Worm (Caenorhabditis elegans) whole organism, young adult: ENCODE results near the gene glb-4.

Source experiments
- B0336.3 ChIP-seq: fragments of 200-800 bp; sonication (Bioruptor generic); IDR thresholded peaks from 2 replicates; pipeline ENCODE4 v1.3.6; 2022; ENCODE audit warnings: missing genetic modification characterization, missing compliant biosample characterization
- C17E4.6 ChIP-seq: fragments of 200-800 bp; sonication (Bioruptor generic); IDR thresholded peaks from 2 replicates; pipeline ENCODE4 v1.3.6; 2022; ENCODE audit warnings: missing genetic modification reagents, missing genetic modification characterization, missing compliant biosample characterization
- F33H1.4 ChIP-seq: fragments of 200-800 bp; sonication (Bioruptor generic); IDR thresholded peaks from 2 replicates; pipeline ENCODE4 v1.3.6; 2022; ENCODE audit warnings: missing genetic modification reagents, missing genetic modification characterization, missing compliant biosample characterization
- ama-1 ChIP-seq, 3 experiments: fragments of 150-350 bp in 1 of 3; sonication (generic microtip) in 2 of 3; optimal IDR thresholded peaks; 2 replicates each; lab custom pipeline; 2014 to 2018; ENCODE audit warnings: missing biosample characterization in 2 of 3, missing genetic modification characterization in 2 of 3, missing genetic modification reagents in 2 of 3
- attf-6 ChIP-seq: fragments of 200-800 bp; sonication (Bioruptor generic); IDR thresholded peaks from 2 replicates; pipeline ENCODE4 v1.3.6; 2022; ENCODE audit warnings: missing genetic modification reagents, missing genetic modification characterization, missing compliant biosample characterization
- zim-3 ChIP-seq: sonication (generic microtip); optimal IDR thresholded peaks from 2 replicates; lab custom pipeline; 2017; ENCODE audit warnings: mild to moderate bottlenecking, missing genetic modification characterization, moderate library complexity, missing compliant biosample characterization

DNA sequence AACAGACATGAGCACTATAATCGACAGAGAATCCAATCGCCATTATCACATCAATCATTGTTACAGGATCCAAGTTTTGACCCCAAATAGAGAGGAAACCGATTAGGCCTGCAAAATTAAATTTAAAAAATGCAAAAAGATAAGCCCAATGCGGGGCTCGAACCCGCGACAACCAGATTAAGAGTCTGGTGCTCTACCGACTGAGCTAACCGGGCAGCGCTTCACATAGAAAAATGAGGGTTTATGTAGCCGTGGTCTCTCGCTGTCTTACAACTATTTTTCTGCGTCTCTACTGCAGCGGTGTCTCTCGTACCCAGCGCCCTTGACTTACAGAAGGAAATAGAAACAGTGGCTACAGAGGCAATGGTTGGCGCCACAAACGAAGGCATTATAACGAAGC, 46.7 kb upstream of the glb-4 start:
- peak; percentile 51; the same call in 1 of the 2 replicates for TF ChIP-seq C17E4.6 (GFP tag; lab: Robert Waterston, UW)
- peak; percentile 60 for TF ChIP-seq F33H1.4 (GFP tag; lab: Robert Waterston, UW)
- TF ChIP-seq B0336.3 (GFP tag; lab: Robert Waterston, UW), result peak; percentile 37; the same call in 1 of the 2 replicates
- TF ChIP-seq ama-1 (optimal IDR thresholded peaks at IDR 0.05; lab: Kevin White, UChicago), result no peak
- TF ChIP-seq ama-1 (GFP tag; optimal IDR thresholded peaks at IDR 0.05; lab: Kevin White, UChicago), result peak in 1 of 2 experiments; percentile 75
- 0 out of 2 replicates have a peak, but pooled peaks have one; percentile 22 for TF ChIP-seq attf-6 (GFP tag; lab: Robert Waterston, UW)
- TF ChIP-seq zim-3 (tag; lab: Kevin White, UChicago), result no peak
